Worm (Caenorhabditis elegans): ENCODE data around the gene gcy-34.

The gcy-34 gene

ce11 chrV:13411225-13411991, 25.7 kb upstream of the gcy-34 start:
- TF ChIP-seq unc-130 (tag; optimal IDR thresholded peaks at IDR 0.05) (no peak), ceh-90 (tag; optimal IDR thresholded peaks at IDR 0.05) (no peak), ces-1 (GFP tag; optimal IDR thresholded peaks at IDR 0.05) (no peak), pag-3 (tag; optimal IDR thresholded peaks at IDR 0.05; ENCODE audit: borderline replicate concordance, insufficient read depth) (no peak), C04F5.9 (tag; optimal IDR thresholded peaks at IDR 0.05) (no peak), F16B12.6 (tag; optimal IDR thresholded peaks at IDR 0.05) (no peak), irx-1 (tag; optimal IDR thresholded peaks at IDR 0.05) (no peak), lin-35 (GFP tag; optimal IDR thresholded peaks at IDR 0.05) (no peak), nhr-76 (tag; optimal IDR thresholded peaks at IDR 0.05) (no peak), grh-1 (GFP tag; IDR thresholded peaks at IDR 0.05) (no peak), nhr-19 (GFP tag; conservative IDR thresholded peaks at IDR 0.05) (no peak), sptf-1 (tag; optimal IDR thresholded peaks at IDR 0.05) (no peak)

ce11 chrV:13410688-13411087, 25.0 kb upstream of the gcy-34 start, which contains the start of gene F53F1.4:
TSS of gene F53F1.4 (plus strand) at chrV:13411077.
- peak; percentile 85 for TF ChIP-seq blmp-1 (tag; optimal IDR thresholded peaks at IDR 0.05)
- no peak for TF ChIP-seq fkh-8 (tag; optimal IDR thresholded peaks at IDR 0.05)

DNA sequence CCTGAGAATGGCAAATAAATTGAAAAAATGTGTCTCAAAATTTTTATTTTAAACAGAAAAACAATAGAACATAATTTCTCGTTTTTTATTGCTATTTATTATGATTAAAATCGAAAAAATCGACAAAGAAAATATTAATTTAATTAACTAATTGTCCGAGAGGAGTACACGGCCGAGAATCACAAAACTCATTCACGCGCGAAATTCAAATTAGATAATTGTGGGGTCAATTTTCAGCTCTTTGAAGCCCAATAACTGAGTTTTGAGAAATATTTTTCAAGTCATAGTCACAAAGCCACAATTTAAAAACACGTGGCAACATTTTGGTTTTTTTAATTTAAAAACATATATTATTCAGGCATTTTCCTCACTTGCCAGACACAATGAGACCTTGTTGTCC, 23.4 kb upstream of the gcy-34 start:
- no peak for TF ChIP-seq aha-1 (tag; optimal IDR thresholded peaks at IDR 0.05)
- peak; percentile 82 for TF ChIP-seq rnt-1 (tag; optimal IDR thresholded peaks at IDR 0.05)
- TF ChIP-seq nhr-90 (tag; optimal IDR thresholded peaks at IDR 0.05; ENCODE audit: poor library complexity): peak; percentile 71
- no peak for TF ChIP-seq egl-27 (tag; optimal IDR thresholded peaks at IDR 0.05)
- TF ChIP-seq snu-23 (GFP tag; optimal IDR thresholded peaks at IDR 0.05): peak; percentile 44
- TF ChIP-seq unc-30 (tag; optimal IDR thresholded peaks at IDR 0.05): no peak
- TF ChIP-seq nhr-12 (tag; optimal IDR thresholded peaks at IDR 0.05): no peak
- TF ChIP-seq mdl-1 (tag; optimal IDR thresholded peaks at IDR 0.05): no peak
- TF ChIP-seq fkh-4 (tag; optimal IDR thresholded peaks at IDR 0.05; ENCODE audit: borderline replicate concordance): peak; percentile 56
- TF ChIP-seq tbx-2 (tag; optimal IDR thresholded peaks at IDR 0.05): peak; percentile 43
- TF ChIP-seq tlp-1 (tag; optimal IDR thresholded peaks at IDR 0.05): no peak
- TF ChIP-seq lin-13 (GFP tag; optimal IDR thresholded peaks at IDR 0.05): no peak
- TF ChIP-seq ces-1 (GFP tag; optimal IDR thresholded peaks at IDR 0.05): no peak
- no peak for TF ChIP-seq mef-2 (tag; optimal IDR thresholded peaks at IDR 0.05)
- no peak for TF ChIP-seq unc-98 (GFP tag; IDR thresholded peaks at IDR 0.05)
- TF ChIP-seq nhr-19 (GFP tag; conservative IDR thresholded peaks at IDR 0.05): peak; percentile 54
- peak; percentile 81 for TF ChIP-seq ceh-90 (tag; optimal IDR thresholded peaks at IDR 0.05)
- no peak for TF ChIP-seq alr-1 (tag; optimal IDR thresholded peaks at IDR 0.05; ENCODE audit: borderline replicate concordance)
- no peak for TF ChIP-seq unc-62 (GFP tag; optimal IDR thresholded peaks at IDR 0.05)
- no peak for TF ChIP-seq nhr-77 (tag; optimal IDR thresholded peaks at IDR 0.05)
- peak; percentile 10 for TF ChIP-seq xbp-1 (tag; optimal IDR thresholded peaks at IDR 0.05)
- no peak for TF ChIP-seq ets-5 (GFP tag; IDR thresholded peaks at IDR 0.05)
- TF ChIP-seq skn-1 (tag; optimal IDR thresholded peaks at IDR 0.05): no peak
- peak in 1 of 2 experiments; percentile 74 for TF ChIP-seq ztf-11 (tag; optimal IDR thresholded peaks at IDR 0.05)
- TF ChIP-seq nhr-11 (tag; optimal IDR thresholded peaks at IDR 0.05): no peak
- TF ChIP-seq irx-1 (tag; optimal IDR thresholded peaks at IDR 0.05): peak; percentile 71
- peak; percentile 80 to 96 (median 88) for TF ChIP-seq dpl-1 (GFP tag; optimal IDR thresholded peaks at IDR 0.05)
- TF ChIP-seq nhr-76 (tag; optimal IDR thresholded peaks at IDR 0.05): no peak
- TF ChIP-seq nhr-85 (tag): peak; percentile 89
- peak; percentile 36 for TF ChIP-seq egl-13 (tag; optimal IDR thresholded peaks at IDR 0.05)
- TF ChIP-seq efl-1 (optimal IDR thresholded peaks at IDR 0.05): peak; percentile 89
- peak; percentile 89 to 99 for TF ChIP-seq efl-1 (GFP tag; optimal IDR thresholded peaks at IDR 0.05 in 1 of 2)
- no peak for TF ChIP-seq unc-130 (tag; optimal IDR thresholded peaks at IDR 0.05)
- TF ChIP-seq C16A3.4 (tag; optimal IDR thresholded peaks at IDR 0.05): peak; percentile 6
- TF ChIP-seq nhr-28 (tag; optimal IDR thresholded peaks at IDR 0.05): no peak
- no peak for TF ChIP-seq elt-2 (tag; optimal IDR thresholded peaks at IDR 0.05)
- no peak for TF ChIP-seq hlh-4 (tag; optimal IDR thresholded peaks at IDR 0.05)
- TF ChIP-seq nhr-237 (tag; optimal IDR thresholded peaks at IDR 0.05): no peak
- TF ChIP-seq pqm-1 (tag; optimal IDR thresholded peaks at IDR 0.05): no peak
- TF ChIP-seq ceh-8 (GFP tag; optimal IDR thresholded peaks at IDR 0.05): no peak
- TF ChIP-seq grh-1 (GFP tag; IDR thresholded peaks at IDR 0.05): peak; percentile 53; the same call in 1 of the 2 replicates
